Fruit fly (Drosophila melanogaster) whole organism, embryonic: ENCODE data around the gene CG14440.

Source experiments
- Abd-B ChIP-seq: fragments of 200-800 bp; sonication (Bioruptor generic); optimal IDR thresholded peaks from 2 replicates; lab custom pipeline; 2018; ENCODE audit warnings: missing biosample characterization, mild to moderate bottlenecking, missing genetic modification characterization, moderate library complexity
- Adf1 ChIP-seq: fragments of 200-800 bp; sonication (Bioruptor generic); IDR thresholded peaks from 2 replicates; pipeline ENCODE4 v1.3.6; 2022; ENCODE audit warnings: missing biosample characterization, missing genetic modification characterization
- CG10209 ChIP-seq: fragments of 200-800 bp; sonication (Bioruptor generic); optimal IDR thresholded peaks from 3 replicates; lab custom pipeline; 2017; ENCODE audit warnings: missing biosample characterization, mild to moderate bottlenecking, missing genetic modification characterization, missing genetic modification reagents
- CG12391 ChIP-seq: fragments of 200-800 bp; sonication (Bioruptor generic); optimal IDR thresholded peaks from 3 replicates; lab custom pipeline; 2018; ENCODE audit warnings: missing biosample characterization, mild to moderate bottlenecking, missing genetic modification characterization, moderate library complexity
- CG12659 ChIP-seq: fragments of 200-800 bp; sonication (Bioruptor generic); optimal IDR thresholded peaks from 3 replicates; lab custom pipeline; 2017; ENCODE audit warnings: mild to moderate bottlenecking, missing biosample characterization, missing genetic modification reagents, missing genetic modification characterization
- CG14014 ChIP-seq: fragments of 200-800 bp; sonication (Bioruptor generic); IDR thresholded peaks from 2 replicates; pipeline ENCODE4 v1.3.6; 2022; ENCODE audit warnings: missing biosample characterization, missing genetic modification characterization
- CG14965 ChIP-seq: fragments of 200-800 bp; sonication (Bioruptor generic); optimal IDR thresholded peaks from 2 replicates; lab custom pipeline; 2016; ENCODE audit warnings: missing biosample characterization, missing genetic modification characterization, borderline replicate concordance
- CG17328 ChIP-seq: fragments of 200-800 bp; sonication (Bioruptor generic); IDR thresholded peaks from 2 replicates; pipeline ENCODE4 v1.3.6; 2022; ENCODE audit warnings: missing biosample characterization, missing genetic modification characterization
- CG17359 ChIP-seq: fragments of 200-800 bp; sonication (Bioruptor generic); optimal IDR thresholded peaks from 3 replicates; lab custom pipeline; 2018; ENCODE audit warnings: missing biosample characterization, mild to moderate bottlenecking, missing genetic modification characterization, moderate library complexity
- CG17829 ChIP-seq: fragments of 200-800 bp; optimal IDR thresholded peaks from 2 replicates; lab custom pipeline; 2019; ENCODE audit warnings: missing biosample characterization, mild to moderate bottlenecking, missing genetic modification characterization, moderate library complexity
- CG18011 ChIP-seq: fragments of 200-800 bp; sonication (Bioruptor generic); optimal IDR thresholded peaks from 2 replicates; lab custom pipeline; 2017; ENCODE audit warnings: missing biosample characterization, missing genetic modification characterization, mild to moderate bottlenecking, moderate library complexity, missing genotype
- CG3407 ChIP-seq: fragments of 200-800 bp; sonication (Bioruptor generic); optimal IDR thresholded peaks from 2 replicates; lab custom pipeline; 2018; ENCODE audit warnings: missing biosample characterization, mild to moderate bottlenecking, missing genetic modification characterization
- CG34422 ChIP-seq: fragments of 200-800 bp; sonication (Bioruptor generic); IDR thresholded peaks from 3 replicates; pipeline ENCODE4 v1.3.6; 2022; ENCODE audit warnings: missing biosample characterization, missing genetic modification characterization
- CG4360 ChIP-seq: fragments of 200-800 bp; sonication (Bioruptor generic); IDR thresholded peaks from 2 replicates; pipeline ENCODE4 v1.3.6; 2022; ENCODE audit warnings: missing biosample characterization, missing genetic modification characterization
- CG6683 ChIP-seq: fragments of 200-800 bp; sonication (Bioruptor generic); optimal IDR thresholded peaks from 2 replicates; lab custom pipeline; 2017; ENCODE audit warnings: missing biosample characterization, mild to moderate bottlenecking, missing genetic modification characterization, missing genetic modification reagents
- CG7372 ChIP-seq: fragments of 200-800 bp; sonication (Bioruptor generic); IDR thresholded peaks from 2 replicates; pipeline ENCODE4 v1.3.6; 2022; ENCODE audit warnings: missing biosample characterization, missing genetic modification characterization
- CG8388 ChIP-seq: fragments of 200-800 bp; sonication (Bioruptor generic); optimal IDR thresholded peaks from 2 replicates; lab custom pipeline; 2019; ENCODE audit warnings: missing biosample characterization, mild to moderate bottlenecking, missing genetic modification characterization, moderate library complexity
- Chrac-16 ChIP-seq: fragments of 200-800 bp; sonication (Bioruptor generic); optimal IDR thresholded peaks from 3 replicates; lab custom pipeline; 2016; ENCODE audit warnings: missing biosample characterization, missing genetic modification characterization
- CoRest ChIP-seq: fragments of 200-800 bp; sonication (Bioruptor generic); optimal IDR thresholded peaks from 3 replicates; lab custom pipeline; 2018; ENCODE audit warnings: missing biosample characterization, mild to moderate bottlenecking, missing genetic modification characterization, moderate library complexity
- Dbx ChIP-seq: fragments of 200-800 bp; sonication (Bioruptor generic); IDR thresholded peaks from 3 replicates; pipeline ENCODE4 v1.3.6; 2022; ENCODE audit warnings: missing biosample characterization, missing genetic modification characterization
- Dek ChIP-seq: fragments of 200-800 bp; sonication (Bioruptor generic); optimal IDR thresholded peaks from 3 replicates; lab custom pipeline; 2019; ENCODE audit warnings: missing biosample characterization, mild to moderate bottlenecking, missing genetic modification characterization, moderate library complexity
- Fer2 ChIP-seq: fragments of 200-800 bp; sonication (Bioruptor generic); optimal IDR thresholded peaks from 2 replicates; lab custom pipeline; 2018; ENCODE audit warnings: missing biosample characterization, mild to moderate bottlenecking, missing genetic modification characterization, moderate library complexity
- HmgD ChIP-seq: fragments of 200-800 bp; sonication (Bioruptor generic); optimal IDR thresholded peaks from 3 replicates; lab custom pipeline; 2016; ENCODE audit warnings: missing biosample characterization, missing genetic modification characterization
- Hmx ChIP-seq: fragments of 200-800 bp; sonication (Bioruptor generic); optimal IDR thresholded peaks from 2 replicates; lab custom pipeline; 2016; ENCODE audit warnings: missing biosample characterization, missing genetic modification characterization
- Hr51 ChIP-seq, 2 experiments: fragments of 200-800 bp; sonication (Bioruptor generic); optimal IDR thresholded peaks; 2 replicates in 1 of 2; 3 replicates in 1 of 2; lab custom pipeline; 2016 to 2018; ENCODE audit warnings: missing biosample characterization in 2 of 2, missing genetic modification characterization in 2 of 2, mild to moderate bottlenecking in 1 of 2, moderate library complexity in 1 of 2
- Lpt ChIP-seq: fragments of >200 bp; optimal IDR thresholded peaks from 2 replicates; lab custom pipeline; 2018; ENCODE audit warnings: missing biosample characterization, missing genetic modification characterization
- MBD-R2 ChIP-seq: fragments of 200-800 bp; sonication (Bioruptor generic); IDR thresholded peaks from 2 replicates; pipeline ENCODE4 v1.3.6; 2022; ENCODE audit warnings: missing biosample characterization, missing genetic modification characterization
- MTF-1 ChIP-seq: fragments of 200-800 bp; sonication (Bioruptor generic); optimal IDR thresholded peaks from 2 replicates; lab custom pipeline; 2018; ENCODE audit warnings: missing biosample characterization, mild to moderate bottlenecking, missing genetic modification characterization, borderline replicate concordance
- Mad ChIP-seq: fragments of 200-800 bp; sonication (Bioruptor generic); optimal IDR thresholded peaks from 2 replicates; lab custom pipeline; 2016; ENCODE audit warnings: missing biosample characterization, missing genetic modification characterization
- Med ChIP-seq: fragments of 200-800 bp; sonication (Bioruptor generic); peaks from one replicate; lab custom pipeline; 2016; ENCODE audit warnings: missing biosample characterization, missing genetic modification characterization, mild to moderate bottlenecking, inconsistent platforms, moderate library complexity
- Neu2 ChIP-seq: fragments of 200-800 bp; sonication (Bioruptor generic); optimal IDR thresholded peaks from 3 replicates; lab custom pipeline; 2016; ENCODE audit warnings: missing biosample characterization, missing genetic modification characterization, borderline replicate concordance
- NfI ChIP-seq: fragments of 200-800 bp; sonication (Bioruptor generic); optimal IDR thresholded peaks from 3 replicates; lab custom pipeline; 2018; ENCODE audit warnings: missing biosample characterization, mild to moderate bottlenecking, missing genetic modification characterization, moderate library complexity
- Opbp ChIP-seq: fragments of 200-800 bp; sonication (Bioruptor generic); IDR thresholded peaks from 3 replicates; pipeline ENCODE4 v1.3.6; 2022; ENCODE audit warnings: missing biosample characterization, missing genetic modification characterization; ENCODE audit not compliant: partially characterized antibody
- PHDP ChIP-seq: fragments of 200-800 bp; sonication (Bioruptor generic); optimal IDR thresholded peaks from 3 replicates; lab custom pipeline; 2018; ENCODE audit warnings: missing biosample characterization, mild to moderate bottlenecking, missing genetic modification characterization, moderate library complexity
- Six4 ChIP-seq: fragments of 200-800 bp; sonication (Bioruptor generic); optimal IDR thresholded peaks from 2 replicates; lab custom pipeline; 2016; ENCODE audit warnings: missing biosample characterization, missing genetic modification characterization
- ase ChIP-seq: fragments of 200-800 bp; sonication (Bioruptor generic); IDR thresholded peaks from 3 replicates; pipeline ENCODE4 v1.3.6; 2022; ENCODE audit warnings: missing biosample characterization, missing genetic modification characterization
- bowl ChIP-seq: fragments of 200-800 bp; sonication (Bioruptor generic); IDR thresholded peaks from 2 replicates; pipeline ENCODE4 v1.3.6; 2022; ENCODE audit warnings: missing biosample characterization, missing genetic modification characterization
- nmo ChIP-seq: fragments of 200-800 bp; sonication (Bioruptor generic); optimal IDR thresholded peaks from 2 replicates; lab custom pipeline; 2018; ENCODE audit warnings: missing biosample characterization, mild to moderate bottlenecking, missing genetic modification characterization, moderate library complexity
- p53 ChIP-seq: fragments of 200-800 bp; sonication (Bioruptor generic); optimal IDR thresholded peaks from 2 replicates; lab custom pipeline; 2016; ENCODE audit warnings: missing biosample characterization, missing genetic modification characterization
- pum ChIP-seq: fragments of 200-800 bp; sonication (Bioruptor generic); optimal IDR thresholded peaks from 2 replicates; lab custom pipeline; 2016; ENCODE audit warnings: missing biosample characterization, missing genetic modification characterization
- row ChIP-seq: fragments of 200-800 bp; sonication (Bioruptor generic); IDR thresholded peaks from 3 replicates; pipeline ENCODE4 v1.3.6; 2022; ENCODE audit warnings: missing biosample characterization, missing genetic modification characterization
- slbo ChIP-seq: fragments of 200-800 bp; sonication (Bioruptor generic); IDR thresholded peaks from 2 replicates; pipeline ENCODE4 v1.3.6; 2022; ENCODE audit warnings: missing biosample characterization, missing genetic modification characterization
- slou ChIP-seq: fragments of 200-800 bp; sonication (Bioruptor generic); optimal IDR thresholded peaks from 3 replicates; lab custom pipeline; 2016; ENCODE audit warnings: missing biosample characterization, missing genetic modification characterization
- ssp ChIP-seq: fragments of 200-800 bp; sonication (Bioruptor generic); IDR thresholded peaks from 2 replicates; pipeline ENCODE4 v1.3.6; 2022; ENCODE audit warnings: missing biosample characterization, missing genetic modification characterization

The CG14440 gene

DNA sequence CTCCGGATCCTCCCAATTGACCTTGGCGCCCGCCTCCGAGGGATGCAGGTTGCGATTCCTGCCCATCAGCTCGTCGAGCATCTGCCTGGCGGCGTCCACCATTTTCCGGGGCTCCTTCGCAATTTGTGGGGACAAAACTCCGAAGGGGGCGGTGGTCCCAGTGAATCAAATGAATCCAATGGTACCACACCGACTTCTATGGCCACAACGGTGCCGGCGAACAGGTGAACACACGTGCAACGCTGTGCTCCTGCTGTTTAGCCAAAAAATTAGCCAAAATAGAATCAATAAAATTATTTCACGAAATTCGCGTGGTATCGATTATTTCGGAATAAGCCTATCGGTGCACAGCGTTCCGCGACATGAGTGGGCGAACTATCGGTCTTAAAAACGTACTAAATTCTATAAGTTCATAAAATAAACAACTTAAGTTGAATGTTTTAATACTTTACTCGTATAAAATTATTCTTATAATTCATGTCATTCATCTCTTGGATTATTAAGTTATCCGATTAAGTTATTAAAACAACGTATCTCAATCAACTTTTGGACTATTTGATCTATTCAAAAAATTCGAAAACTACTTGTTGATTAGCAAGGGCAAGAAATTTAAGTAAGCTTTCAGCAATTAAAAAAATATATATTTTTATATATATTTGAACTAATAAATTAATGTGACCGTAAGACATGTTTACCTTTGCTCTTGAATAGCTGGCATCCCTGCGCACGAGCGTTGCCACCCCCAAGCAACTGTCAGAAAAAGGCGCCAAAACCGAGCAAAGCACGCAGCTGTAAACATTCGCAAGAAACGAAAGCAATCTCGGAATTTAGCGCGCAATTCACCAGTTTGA is 24.5 kb downstream of the CG14440 start, which contains the start of the genes CG3198 and Mcm6 (continued):
- TF ChIP-seq Opbp (GFP tag; lab: Robert Waterston, UW) (0 out of 3 replicates have a peak, but pooled peaks have one; percentile 40), slou (GFP tag; lab: Kevin White, UChicago) (no peak), CG17829 (tag; lab: Kevin White, UChicago) (no peak), Adf1 (GFP tag; lab: Robert Waterston, UW) (no peak), MTF-1 (GFP tag; lab: Kevin White, UChicago) (no peak), CG17359 (tag; lab: Kevin White, UChicago) (no peak), nmo (peak; percentile 11), CG12391 (tag; lab: Kevin White, UChicago) (peak; percentile 29), bowl (GFP tag; lab: Robert Waterston, UW) (no peak), Chrac-16 (no peak), CG3407 (GFP tag; lab: Kevin White, UChicago) (no peak), ssp (GFP tag; lab: Robert Waterston, UW) (no peak), Hmx (no peak), Six4 (GFP tag; lab: Kevin White, UChicago) (no peak), Abd-B (GFP tag; lab: Kevin White, UChicago) (no peak), CG17328 (GFP tag; lab: Robert Waterston, UW) (no peak), CG4360 (GFP tag; lab: Robert Waterston, UW) (no peak)

DNA sequence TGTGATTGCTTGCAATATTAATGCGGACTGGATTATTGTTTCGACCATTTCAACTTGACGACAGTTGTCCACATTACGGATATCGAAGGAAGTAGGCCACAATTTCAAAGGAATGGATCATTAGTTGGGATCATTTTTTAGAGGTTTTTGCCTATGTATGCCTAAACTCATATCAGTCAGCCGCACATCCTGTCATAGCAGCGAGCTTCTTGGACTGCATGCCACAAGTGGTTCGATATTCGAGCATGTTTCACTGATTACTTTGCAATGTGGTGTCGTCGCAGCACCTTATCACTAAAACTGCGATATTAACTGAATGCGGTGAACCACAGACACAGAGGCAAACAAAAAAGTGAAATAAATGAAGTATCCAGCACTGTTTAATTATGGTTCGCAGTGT is 34.4 kb downstream of the CG14440 start:
- TF ChIP-seq CG18011 (GFP tag; lab: Kevin White, UChicago), result peak; percentile 92
- TF ChIP-seq CG8388 (GFP tag; lab: Kevin White, UChicago), result no peak

DNA sequence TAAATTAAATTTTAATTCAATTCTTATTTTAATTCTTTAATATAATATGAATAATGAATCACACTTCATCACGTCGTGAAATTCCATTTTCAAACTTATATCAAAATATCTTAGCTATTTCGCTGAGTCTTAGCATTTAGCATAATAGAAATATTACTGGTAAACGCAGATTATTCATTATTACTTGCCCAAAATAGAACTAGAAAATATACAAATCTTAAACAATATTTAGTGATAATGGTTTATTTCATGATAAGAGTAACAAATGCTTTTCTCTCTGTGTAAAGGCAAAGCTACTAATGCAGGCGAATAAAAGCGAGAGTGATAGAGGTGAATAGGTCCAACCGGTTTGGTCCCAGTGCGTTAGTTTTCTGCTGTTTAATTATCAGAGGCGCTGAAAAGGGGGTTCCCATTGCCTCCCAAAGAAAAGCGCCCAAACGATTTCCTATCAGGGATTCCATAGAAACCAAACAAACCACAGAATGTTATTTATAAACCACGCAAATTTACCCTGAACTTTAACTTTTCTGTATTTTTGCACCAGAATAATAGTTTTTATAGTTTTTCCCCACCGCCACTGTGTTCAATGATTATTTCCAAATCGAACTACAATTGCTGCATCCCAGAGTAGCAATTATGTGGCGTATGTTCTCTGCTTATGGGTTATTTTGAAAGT is 35.4 kb downstream of the CG14440 start:
- peak; percentile 56; the same call in 1 of the 2 replicates for TF ChIP-seq CG14014
- peak; percentile 68 for TF ChIP-seq row (GFP tag; lab: Robert Waterston, UW)
- TF ChIP-seq Neu2 (GFP tag; lab: Kevin White, UChicago), result no peak
- no peak for TF ChIP-seq MBD-R2 (GFP tag; lab: Robert Waterston, UW)
- TF ChIP-seq HmgD, result no peak
- peak; percentile 1 for TF ChIP-seq pum (GFP tag; lab: Kevin White, UChicago)
- TF ChIP-seq slbo (GFP tag; lab: Robert Waterston, UW), result peak; percentile 65
- peak; percentile 35 for TF ChIP-seq Mad (GFP tag; lab: Kevin White, UChicago)
- no peak for TF ChIP-seq CG6683 (GFP tag; lab: Kevin White, UChicago)
- peak; percentile 84 for TF ChIP-seq Med
- TF ChIP-seq CoRest (tag; lab: Kevin White, UChicago), result peak; percentile 25
- 0 out of 3 replicates have a peak, but pooled peaks have one; percentile 34 for TF ChIP-seq Dbx
- TF ChIP-seq CG10209 (GFP tag; lab: Kevin White, UChicago), result peak; percentile 18
- no peak for TF ChIP-seq p53 (GFP tag; lab: Kevin White, UChicago)
- TF ChIP-seq PHDP, result peak; percentile 23
- no peak for TF ChIP-seq Fer2 (tag; lab: Kevin White, UChicago)
- no peak for TF ChIP-seq CG14965 (GFP tag; lab: Kevin White, UChicago)
- 0 out of 2 replicates have a peak, but pooled peaks have one; percentile 27 for TF ChIP-seq CG7372 (GFP tag; lab: Robert Waterston, UW)
- TF ChIP-seq Dek (tag; lab: Kevin White, UChicago), result peak; percentile 19
- no peak for TF ChIP-seq Lpt (GFP tag; lab: Kevin White, UChicago)
- TF ChIP-seq CG12659, result peak; percentile 52
- no peak for TF ChIP-seq slou (GFP tag; lab: Kevin White, UChicago)
- TF ChIP-seq ase, result peak; percentile 33; the same call in 1 of the 3 replicates
- TF ChIP-seq NfI (GFP tag; lab: Kevin White, UChicago), result peak; percentile 31
- TF ChIP-seq CG34422, result 0 out of 3 replicates have a peak, but pooled peaks have one; percentile 52
- peak in 1 of 2 experiments; percentile 44 for TF ChIP-seq Hr51 (GFP tag; optimal IDR thresholded peaks at IDR 0.05; lab: Kevin White, UChicago)
